Worm (Caenorhabditis elegans) whole organism, mixed stage, embryonic: ENCODE data around the gene kcnl-1.

Experiments
- M03D4.4 ChIP-seq: sonication (generic microtip); optimal IDR thresholded peaks from 2 replicates; lab custom pipeline; 2017; ENCODE audit warnings: mild to moderate bottlenecking, missing genetic modification characterization, missing compliant biosample characterization
- bed-3 ChIP-seq: fragments of 200-800 bp; sonication (Bioruptor generic); optimal IDR thresholded peaks from 3 replicates; lab custom pipeline; 2018; ENCODE audit warnings: mild to moderate bottlenecking, missing genetic modification characterization, moderate library complexity, missing compliant biosample characterization
- blmp-1 ChIP-seq: fragments of 150-350 bp; optimal IDR thresholded peaks from 2 replicates; lab custom pipeline; 2014; ENCODE audit warnings: missing biosample characterization, missing genetic modification characterization
- ceh-39 ChIP-seq: fragments of 150-350 bp; optimal IDR thresholded peaks from 2 replicates; lab custom pipeline; 2014; ENCODE audit warnings: missing biosample characterization, missing genetic modification characterization
- ceh-43 ChIP-seq: fragments of 200-800 bp; sonication (Bioruptor generic); optimal IDR thresholded peaks from 2 replicates; lab custom pipeline; 2018; ENCODE audit warnings: mild to moderate bottlenecking, missing genetic modification characterization, moderate library complexity, missing compliant biosample characterization
- ceh-83 ChIP-seq: fragments of 200-800 bp; sonication (Bioruptor generic); optimal IDR thresholded peaks from 2 replicates; lab custom pipeline; 2018; ENCODE audit warnings: mild to moderate bottlenecking, missing genetic modification characterization, missing compliant biosample characterization
- ces-1 ChIP-seq: fragments of 150-350 bp; optimal IDR thresholded peaks from 2 replicates; lab custom pipeline; 2014; ENCODE audit warnings: missing biosample characterization, missing genetic modification reagents, missing genetic modification characterization
- cnd-1 ChIP-seq: fragments of 200-800 bp; sonication (Bioruptor generic); optimal IDR thresholded peaks from 2 replicates; lab custom pipeline; 2018; ENCODE audit warnings: mild to moderate bottlenecking, missing genetic modification characterization, missing compliant biosample characterization
- drap-1 ChIP-seq: fragments of 200-800 bp; sonication (Bioruptor generic); optimal IDR thresholded peaks from 3 replicates; lab custom pipeline; 2018; ENCODE audit warnings: mild to moderate bottlenecking, missing genetic modification characterization, missing compliant biosample characterization
- elt-1 ChIP-seq: sonication (generic microtip); optimal IDR thresholded peaks from 2 replicates; lab custom pipeline; 2017; ENCODE audit warnings: missing genetic modification characterization, mild to moderate bottlenecking, missing compliant biosample characterization, antibody characterized with exemption, moderate library complexity, borderline replicate concordance; ENCODE audit not compliant: insufficient read depth
- elt-3 ChIP-seq: fragments of 150-350 bp; optimal IDR thresholded peaks from 2 replicates; lab custom pipeline; 2014; ENCODE audit warnings: missing biosample characterization, missing genetic modification characterization
- flh-1 ChIP-seq: fragments of 200-800 bp; sonication (Bioruptor generic); optimal IDR thresholded peaks from 2 replicates; lab custom pipeline; 2018; ENCODE audit warnings: mild to moderate bottlenecking, missing genetic modification characterization, moderate library complexity, missing compliant biosample characterization
- ham-2 ChIP-seq: fragments of 200-800 bp; sonication (Bioruptor generic); optimal IDR thresholded peaks from 2 replicates; lab custom pipeline; 2018; ENCODE audit warnings: mild to moderate bottlenecking, missing genetic modification characterization, missing compliant biosample characterization
- hlh-1 ChIP-seq: fragments of 150-350 bp; optimal IDR thresholded peaks from 2 replicates; lab custom pipeline; 2014; ENCODE audit warnings: missing biosample characterization, missing genetic modification reagents, missing genetic modification characterization
- lin-13 ChIP-seq: fragments of 150-350 bp; optimal IDR thresholded peaks from 2 replicates; lab custom pipeline; 2014; ENCODE audit warnings: missing biosample characterization, missing genetic modification characterization
- lin-32 ChIP-seq: fragments of 200-800 bp; sonication (Bioruptor generic); optimal IDR thresholded peaks from 2 replicates; lab custom pipeline; 2018; ENCODE audit warnings: mild to moderate bottlenecking, missing genetic modification characterization, missing compliant biosample characterization
- lsy-2 ChIP-seq: fragments of 150-350 bp; optimal IDR thresholded peaks from 2 replicates; lab custom pipeline; 2014; ENCODE audit warnings: missing biosample characterization, missing genetic modification characterization
- mab-5 ChIP-seq: fragments of 150-350 bp; optimal IDR thresholded peaks from 2 replicates; lab custom pipeline; 2014; ENCODE audit warnings: missing biosample characterization, missing genetic modification characterization
- mep-1 ChIP-seq: fragments of 150-350 bp; optimal IDR thresholded peaks from 2 replicates; lab custom pipeline; 2017; ENCODE audit warnings: missing biosample characterization, missing genetic modification reagents, missing genetic modification characterization, inconsistent platforms
- nhr-12 ChIP-seq: fragments of 150-350 bp; optimal IDR thresholded peaks from 2 replicates; lab custom pipeline; 2014; ENCODE audit warnings: missing biosample characterization, missing genetic modification characterization
- nhr-2 ChIP-seq: fragments of 150-350 bp; optimal IDR thresholded peaks from 2 replicates; lab custom pipeline; 2014; ENCODE audit warnings: missing biosample characterization, missing genetic modification characterization
- nhr-237 ChIP-seq: fragments of 150-350 bp; optimal IDR thresholded peaks from 2 replicates; lab custom pipeline; 2014; ENCODE audit warnings: missing biosample characterization, missing genetic modification characterization
- nhr-28 ChIP-seq: fragments of 150-350 bp; optimal IDR thresholded peaks from 2 replicates; lab custom pipeline; 2014; ENCODE audit warnings: missing biosample characterization, missing genetic modification characterization
- pha-4 ChIP-seq: fragments of 150-350 bp; optimal IDR thresholded peaks from 2 replicates; lab custom pipeline; 2018; ENCODE audit warnings: missing biosample characterization, missing genetic modification reagents, missing genetic modification characterization
- sem-2 ChIP-seq: fragments of 200-800 bp; sonication (Bioruptor generic); optimal IDR thresholded peaks from 2 replicates; lab custom pipeline; 2018; ENCODE audit warnings: mild to moderate bottlenecking, missing genetic modification characterization, missing compliant biosample characterization
- sptf-1 ChIP-seq: sonication (generic microtip); optimal IDR thresholded peaks from 2 replicates; lab custom pipeline; 2017; ENCODE audit warnings: mild to moderate bottlenecking, missing genetic modification characterization, moderate library complexity, missing compliant biosample characterization
- tbx-8 ChIP-seq: fragments of 200-800 bp; sonication (Bioruptor generic); optimal IDR thresholded peaks from 2 replicates; lab custom pipeline; 2018; ENCODE audit warnings: mild to moderate bottlenecking, missing genetic modification characterization, moderate library complexity, missing compliant biosample characterization
- unc-120 ChIP-seq: sonication (generic microtip); optimal IDR thresholded peaks from 2 replicates; lab custom pipeline; 2017; ENCODE audit warnings: missing genetic modification characterization, missing compliant biosample characterization; ENCODE audit not compliant: poor library complexity, severe bottlenecking
- unc-39 ChIP-seq: fragments of 150-350 bp; optimal IDR thresholded peaks from 2 replicates; lab custom pipeline; 2014; ENCODE audit warnings: missing biosample characterization, missing genetic modification characterization
- unc-62 ChIP-seq: fragments of 150-350 bp; optimal IDR thresholded peaks from 2 replicates; lab custom pipeline; 2014; ENCODE audit warnings: missing biosample characterization, missing genetic modification reagents, missing genetic modification characterization
- zip-8 ChIP-seq: fragments of 150-350 bp; optimal IDR thresholded peaks from 2 replicates; lab custom pipeline; 2014; ENCODE audit warnings: missing biosample characterization, missing genetic modification characterization
- ztf-11 ChIP-seq: fragments of 150-350 bp; optimal IDR thresholded peaks from 2 replicates; lab custom pipeline; 2014; ENCODE audit warnings: missing biosample characterization, missing genetic modification characterization

Gene kcnl-1

DNA sequence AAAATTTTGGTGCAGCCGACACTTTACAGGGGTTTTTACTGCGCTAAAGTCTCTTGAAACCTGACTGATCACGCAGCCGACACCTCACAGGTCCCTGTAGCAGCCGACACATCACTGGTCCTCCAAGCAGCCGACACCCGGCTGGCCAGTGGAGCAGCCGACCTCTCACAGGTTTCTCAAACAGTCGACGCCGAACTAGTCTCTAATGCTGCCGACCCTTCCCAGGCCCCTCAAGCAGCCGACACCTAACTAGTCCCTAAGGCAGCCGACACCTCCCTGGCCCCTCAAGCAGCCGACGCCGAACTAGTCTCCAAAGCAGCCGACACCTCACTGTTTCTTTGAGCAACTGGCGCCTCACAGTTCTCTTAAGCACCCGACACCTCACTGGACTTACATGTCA lies 9.8 kb upstream of the kcnl-1 start:
- TF ChIP-seq lin-13 (tag; lab: Kevin White, UChicago) (no peak), pha-4 (tag; lab: Kevin White, UChicago) (no peak), cnd-1 (tag; lab: Kevin White, UChicago) (no peak), tbx-8 (GFP tag; lab: Kevin White, UChicago) (no peak), ham-2 (no peak), mab-5 (tag; lab: Kevin White, UChicago) (no peak), mep-1 (tag; lab: Kevin White, UChicago) (no peak), hlh-1 (tag; lab: Kevin White, UChicago) (no peak)
- TF ChIP-seq, all 35 proteins: peak for 0

ce11 chrV:19555869-19556268 lies 9.3 kb upstream of the kcnl-1 start, which contains the start of gene oac-1:
Gene oac-1, minus strand, starts transcription at chrV:19555969.
- no peak for TF ChIP-seq ceh-83 (GFP tag; lab: Kevin White, UChicago)
- no peak for TF ChIP-seq elt-1
- no peak for TF ChIP-seq sptf-1 (tag; lab: Kevin White, UChicago)
- TF ChIP-seq ceh-43 (GFP tag; lab: Kevin White, UChicago), result no peak
- TF ChIP-seq nhr-237, result no peak
- TF ChIP-seq unc-62 (GFP tag; lab: Kevin White, UChicago), result no peak
- TF ChIP-seq pha-4 (tag; lab: Kevin White, UChicago), result no peak
- TF ChIP-seq drap-1 (GFP tag; lab: Kevin White, UChicago), result no peak
- TF ChIP-seq mab-5 (tag; lab: Kevin White, UChicago), result no peak
- TF ChIP-seq unc-120 (tag; lab: Kevin White, UChicago), result no peak
- TF ChIP-seq flh-1 (GFP tag; lab: Kevin White, UChicago), result no peak
- TF ChIP-seq unc-39 (tag; lab: Kevin White, UChicago), result no peak
- TF ChIP-seq blmp-1 (tag; lab: Kevin White, UChicago), result no peak
- no peak for TF ChIP-seq lin-13 (tag; lab: Kevin White, UChicago)
- no peak for TF ChIP-seq M03D4.4 (tag; lab: Kevin White, UChicago)
- no peak for TF ChIP-seq ham-2
- no peak for TF ChIP-seq nhr-2 (tag; lab: Kevin White, UChicago)
- no peak for TF ChIP-seq nhr-28 (tag; lab: Kevin White, UChicago)

DNA sequence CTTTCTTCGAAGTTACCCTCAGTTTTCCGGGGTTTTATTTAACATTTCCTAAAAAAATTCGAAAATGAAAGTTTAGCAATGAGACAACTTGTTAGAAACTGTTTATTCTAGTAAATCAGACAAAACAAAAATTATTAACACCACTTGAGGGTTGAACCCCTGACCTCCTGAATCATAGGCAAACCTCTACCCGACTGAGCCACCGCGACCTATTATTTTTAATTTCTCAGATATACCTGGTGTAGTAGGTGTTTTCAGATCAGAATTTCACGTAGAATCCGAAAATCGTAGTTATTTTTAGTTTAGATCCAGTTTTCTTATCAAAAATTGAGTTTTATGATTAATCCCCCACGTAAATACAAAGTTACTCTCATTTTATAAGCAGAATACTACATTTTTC lies 4.9 kb downstream of the kcnl-1 start:
- TF ChIP-seq ham-2, result no peak
- TF ChIP-seq elt-3 (tag; lab: Kevin White, UChicago), result no peak
- TF ChIP-seq flh-1 (GFP tag; lab: Kevin White, UChicago), result no peak
- TF ChIP-seq, all 35 proteins: peak for 0

- no peak for TF ChIP-seq sem-2 (GFP tag; lab: Kevin White, UChicago)
- TF ChIP-seq nhr-12 (tag; lab: Kevin White, UChicago), result no peak
- no peak for TF ChIP-seq unc-39 (tag; lab: Kevin White, UChicago)
- TF ChIP-seq, all 35 proteins: peak for 0
These were observed 14.3 kb downstream of the kcnl-1 start for ce11 chrV:19579509-19579908.

DNA sequence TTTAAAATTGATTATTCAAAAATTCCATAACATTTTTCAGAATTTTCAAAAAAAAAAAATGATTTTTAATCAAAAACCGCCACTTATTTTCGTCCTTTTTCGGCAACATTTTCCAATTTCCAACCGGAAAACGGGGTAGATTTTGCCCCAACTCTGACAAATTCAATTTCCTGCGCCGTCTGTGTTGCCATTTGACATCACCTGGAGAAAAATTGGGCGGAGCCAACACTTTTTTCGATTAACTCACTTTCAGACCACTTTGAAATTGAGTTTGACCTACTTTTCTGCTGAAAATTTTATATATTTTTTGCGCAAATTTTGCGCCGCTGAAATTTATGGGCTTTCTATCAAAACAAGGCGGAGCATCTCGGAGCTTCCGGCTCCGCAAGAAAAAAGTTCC lies 17.1 kb downstream of the kcnl-1 start:
- TF ChIP-seq blmp-1 (tag; lab: Kevin White, UChicago) (no peak), nhr-237 (no peak), ceh-39 (tag; lab: Kevin White, UChicago) (no peak), lsy-2 (no peak), ces-1 (no peak), tbx-8 (GFP tag; lab: Kevin White, UChicago) (no peak), flh-1 (GFP tag; lab: Kevin White, UChicago) (no peak), lin-32 (GFP tag; lab: Kevin White, UChicago) (no peak), elt-3 (tag; lab: Kevin White, UChicago) (no peak), zip-8 (tag; lab: Kevin White, UChicago) (no peak), mep-1 (tag; lab: Kevin White, UChicago) (no peak), bed-3 (GFP tag; lab: Kevin White, UChicago) (no peak), ceh-83 (GFP tag; lab: Kevin White, UChicago) (no peak), ztf-11 (tag; lab: Kevin White, UChicago) (no peak), pha-4 (tag; lab: Kevin White, UChicago) (no peak)
